Worm (Caenorhabditis elegans) whole organism, early embryonic: ENCODE data around the gene hex-1.

Experiments used
- ama-1 ChIP-seq: fragments of 150-350 bp; optimal IDR thresholded peaks from 2 replicates; lab custom pipeline; 2014
- ets-7 ChIP-seq: sonication (generic microtip); optimal IDR thresholded peaks from 2 replicates; lab custom pipeline; 2016; ENCODE audit warnings: missing genotype, missing genetic modification characterization, missing compliant biosample characterization
- tbx-37 ChIP-seq: fragments of 200-800 bp; sonication (Bioruptor generic); conservative IDR thresholded peaks from 2 replicates; pipeline ENCODE4 v1.3.6; 2022; ENCODE audit warnings: missing genetic modification reagents, missing genetic modification characterization, missing compliant biosample characterization
- tra-4 ChIP-seq: sonication (generic microtip); optimal IDR thresholded peaks from 2 replicates; lab custom pipeline; 2017; ENCODE audit warnings: missing genetic modification characterization, missing compliant biosample characterization

- TF ChIP-seq ama-1 (no peak), tra-4 (tag; lab: Kevin White, UChicago) (no peak), tbx-37 (no peak), ets-7 (tag; lab: Kevin White, UChicago) (no peak)
These were observed 12.6 kb upstream of the hex-1 start for ce11 chrX:2208391-2208790.
